Worm (Caenorhabditis elegans) whole organism, L1 larva: Measurements from ENCODE around the gene mltn-8.

Source experiments
- aly-2 ChIP-seq: fragments of 150-350 bp; optimal IDR thresholded peaks from 2 replicates; lab custom pipeline; 2014; ENCODE audit warnings: missing biosample characterization, missing genetic modification characterization
- nhr-12 ChIP-seq: sonication (generic microtip); optimal IDR thresholded peaks from 2 replicates; lab custom pipeline; 2017; ENCODE audit warnings: missing biosample characterization, missing genetic modification characterization
- pqm-1 ChIP-seq: sonication (generic microtip); optimal IDR thresholded peaks from 3 replicates; lab custom pipeline; 2017; ENCODE audit warnings: missing biosample characterization, missing genetic modification characterization

ce11 chrV:378231-378630 is 1.9 kb downstream of the mltn-8 start:
- TF ChIP-seq aly-2 (tag; lab: Kevin White, UChicago): no peak
- no peak for TF ChIP-seq nhr-12 (tag; lab: Kevin White, UChicago)
- no peak for TF ChIP-seq pqm-1
